Worm (Caenorhabditis elegans): Measurements from ENCODE around the gene srab-4.

DNA sequence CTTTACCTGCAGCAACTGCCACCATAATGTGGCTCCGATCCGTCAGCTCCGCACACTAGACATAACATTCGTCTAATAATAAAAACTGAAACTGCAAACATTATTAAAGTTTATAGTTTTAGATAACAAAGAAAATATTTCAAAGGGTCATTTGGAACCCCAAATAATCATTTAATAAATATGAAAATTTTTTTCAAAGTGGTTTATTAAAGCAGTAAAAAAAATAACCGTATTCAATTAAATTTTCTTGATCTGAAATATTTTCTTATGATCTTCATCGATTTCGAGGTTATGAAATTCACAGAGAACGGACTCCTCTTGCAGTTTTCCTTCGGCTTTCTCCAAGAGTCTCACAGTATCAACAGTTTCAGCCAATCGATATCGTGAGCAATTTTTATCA lies 18.0 kb upstream of the srab-4 start, which contains the start of gene nhr-163:
- no peak for TF ChIP-seq him-1 (tag; optimal IDR thresholded peaks at IDR 0.05)
- TF ChIP-seq dao-5 (tag; optimal IDR thresholded peaks at IDR 0.05), result no peak
- TF ChIP-seq W03F9.2 (tag; optimal IDR thresholded peaks at IDR 0.05), result no peak
